Fruit fly (Drosophila melanogaster): ENCODE results near the gene GATAe.

dm6 chr3R:16034186-16034585, 25.3 kb downstream of the GATAe start:
- no peak for TF ChIP-seq CG12605 (GFP tag; IDR thresholded peaks at IDR 0.05)
- no peak for TF ChIP-seq Snoo (tag; optimal IDR thresholded peaks at IDR 0.05)
- TF ChIP-seq Pif1A (GFP tag; optimal IDR thresholded peaks at IDR 0.05), result no peak
- TF ChIP-seq CG4496 (GFP tag; IDR thresholded peaks at IDR 0.05), result no peak
- no peak for TF ChIP-seq CG17806 (tag; optimal IDR thresholded peaks at IDR 0.05)
